Worm (Caenorhabditis elegans) whole organism, young adult: Measurements from ENCODE around the gene F19H8.2.

Experiments used
- ceh-27 ChIP-seq: fragments of 200-800 bp; sonication (Bioruptor generic); optimal IDR thresholded peaks from 2 replicates; lab custom pipeline; 2018; ENCODE audit warnings: mild to moderate bottlenecking, missing genetic modification characterization, moderate library complexity, missing compliant biosample characterization
- dpff-1 ChIP-seq: sonication (generic microtip); optimal IDR thresholded peaks from 2 replicates; lab custom pipeline; 2017; ENCODE audit warnings: mild to moderate bottlenecking, missing genetic modification characterization, missing compliant biosample characterization
- efl-1 ChIP-seq: fragments of 150-350 bp; optimal IDR thresholded peaks from 2 replicates; lab custom pipeline; 2014; ENCODE audit warnings: missing biosample characterization, missing genetic modification reagents, missing genetic modification characterization
- hmg-1.2 ChIP-seq: fragments of 200-800 bp; sonication (Bioruptor generic); IDR thresholded peaks from 2 replicates; pipeline ENCODE4 v1.3.6; 2022; ENCODE audit warnings: missing genetic modification reagents, missing genetic modification characterization, missing compliant biosample characterization
- let-526 ChIP-seq: fragments of 200-800 bp; sonication (Bioruptor generic); IDR thresholded peaks from 2 replicates; pipeline ENCODE4 v1.3.6; 2022; ENCODE audit warnings: missing genetic modification reagents, missing genetic modification characterization, missing compliant biosample characterization
- lsl-1 ChIP-seq: fragments of 200-800 bp; sonication (Bioruptor generic); optimal IDR thresholded peaks from 2 replicates; lab custom pipeline; 2018; ENCODE audit warnings: mild to moderate bottlenecking, missing genetic modification characterization, moderate library complexity, missing compliant biosample characterization
- snpc-1.1 ChIP-seq: sonication (generic microtip); optimal IDR thresholded peaks from 2 replicates; lab custom pipeline; 2017; ENCODE audit warnings: missing genetic modification characterization, mild to moderate bottlenecking, missing compliant biosample characterization, antibody characterized with exemption, moderate library complexity, missing genotype, missing genetic modification reagents; ENCODE audit not compliant: insufficient read depth

- TF ChIP-seq hmg-1.2 (GFP tag; lab: Robert Waterston, UW) (no peak), snpc-1.1 (tag; lab: Kevin White, UChicago) (no peak), ceh-27 (no peak), lsl-1 (GFP tag; lab: Kevin White, UChicago) (no peak), dpff-1 (no peak), let-526 (GFP tag; lab: Robert Waterston, UW) (no peak), efl-1 (GFP tag; lab: Kevin White, UChicago) (no peak)
These were observed 13.1 kb upstream of the F19H8.2 start for ce11 chrII:14618764-14619163.
